Worm (Caenorhabditis elegans) whole organism, L4 larva: ENCODE data around the gene C38C6.3.

ENCODE experiments used
- F44E2.7 ChIP-seq: fragments of 200-800 bp; sonication (Bioruptor generic); IDR thresholded peaks from 2 replicates; pipeline ENCODE4 v2.1.2; 2022; ENCODE audit warnings: missing genetic modification characterization, missing compliant biosample characterization
- F49E8.2 ChIP-seq: sonication (generic microtip); optimal IDR thresholded peaks from 2 replicates; lab custom pipeline; 2016; ENCODE audit warnings: missing compliant biosample characterization, mild to moderate bottlenecking, missing genetic modification characterization, borderline replicate concordance
- Y5F2A.4 ChIP-seq: fragments of 200-800 bp; sonication (Bioruptor generic); optimal IDR thresholded peaks from 2 replicates; lab custom pipeline; 2018; ENCODE audit warnings: mild to moderate bottlenecking, missing genetic modification characterization, missing compliant biosample characterization
- Y75B8A.6 ChIP-seq: fragments of 200-800 bp; sonication (Bioruptor generic); IDR thresholded peaks from 2 replicates; pipeline ENCODE4 v1.3.6; 2022; ENCODE audit warnings: missing genetic modification reagents, missing genetic modification characterization, missing compliant biosample characterization
- aha-1 ChIP-seq: fragments of 150-350 bp; peaks from one replicate; lab custom pipeline; 2014; ENCODE audit warnings: missing biosample characterization, missing genetic modification characterization
- ama-1 ChIP-seq: fragments of 150-350 bp; optimal IDR thresholded peaks from 2 replicates; lab custom pipeline; 2014; ENCODE audit warnings: inconsistent platforms, mixed read lengths
- ceh-28 ChIP-seq: fragments of 150-350 bp; optimal IDR thresholded peaks from 2 replicates; lab custom pipeline; 2014; ENCODE audit warnings: missing biosample characterization, missing genetic modification reagents, missing genetic modification characterization
- ceh-44 ChIP-seq: fragments of 200-800 bp; sonication (Bioruptor generic); IDR thresholded peaks from 2 replicates; pipeline ENCODE4 v1.3.6; 2022; ENCODE audit warnings: missing genetic modification reagents, missing genetic modification characterization, missing compliant biosample characterization
- ces-1 ChIP-seq: fragments of 150-350 bp; sonication (generic microtip); optimal IDR thresholded peaks from 4 replicates; lab custom pipeline; 2014; ENCODE audit warnings: missing biosample characterization, missing genetic modification reagents, missing genetic modification characterization
- daf-16 ChIP-seq, 3 experiments: sonication (generic microtip); optimal IDR thresholded peaks; 2 replicates each; lab custom pipeline; 2016 to 2017; ENCODE audit warnings: missing genetic modification characterization in 3 of 3, missing genetic modification reagents in 3 of 3, mild to moderate bottlenecking in 2 of 3, missing compliant biosample characterization in 2 of 3, missing biosample characterization in 1 of 3, moderate library complexity in 1 of 3
- daf-19 ChIP-seq: fragments of 200-800 bp; sonication (Bioruptor generic); conservative IDR thresholded peaks from 2 replicates; pipeline ENCODE4 v1.3.6; 2022; ENCODE audit warnings: missing genetic modification characterization, missing compliant biosample characterization
- daf-8 ChIP-seq: fragments of 200-800 bp; sonication (Bioruptor generic); IDR thresholded peaks from 2 replicates; pipeline ENCODE4 v1.3.6; 2022; ENCODE audit warnings: missing genetic modification characterization, missing compliant biosample characterization
- dmd-6 ChIP-seq: fragments of 200-800 bp; sonication (Bioruptor generic); IDR thresholded peaks from 2 replicates; pipeline ENCODE4 v1.3.6; 2022; ENCODE audit warnings: missing genetic modification reagents, missing genetic modification characterization, missing compliant biosample characterization
- duxl-1 ChIP-seq: sonication (generic microtip); optimal IDR thresholded peaks from 2 replicates; lab custom pipeline; 2016; ENCODE audit warnings: mild to moderate bottlenecking, missing genetic modification characterization, moderate library complexity, missing compliant biosample characterization; ENCODE audit not compliant: poor library complexity
- egl-27 ChIP-seq: sonication (generic microtip); optimal IDR thresholded peaks from 3 replicates; lab custom pipeline; 2017; ENCODE audit warnings: missing biosample characterization, missing genetic modification reagents, missing genetic modification characterization
- fkh-10 ChIP-seq: fragments of 150-350 bp; optimal IDR thresholded peaks from 2 replicates; lab custom pipeline; 2014; ENCODE audit warnings: missing biosample characterization, missing genetic modification reagents, missing genetic modification characterization
- gei-8 ChIP-seq: fragments of 200-800 bp; sonication (Bioruptor generic); optimal IDR thresholded peaks from 2 replicates; lab custom pipeline; 2018; ENCODE audit warnings: mild to moderate bottlenecking, missing genetic modification characterization, missing compliant biosample characterization
- jun-1 ChIP-seq: fragments of 150-350 bp; optimal IDR thresholded peaks from 2 replicates; lab custom pipeline; 2014; ENCODE audit warnings: missing biosample characterization, missing genetic modification reagents, missing genetic modification characterization
- lin-15B ChIP-seq: fragments of 150-350 bp; sonication (generic microtip); optimal IDR thresholded peaks from 3 replicates; lab custom pipeline; 2014; ENCODE audit warnings: missing biosample characterization, missing genetic modification characterization
- lin-29 ChIP-seq: fragments of 200-800 bp; sonication (Bioruptor generic); IDR thresholded peaks from 2 replicates; pipeline ENCODE4 v1.3.6; 2022; ENCODE audit warnings: missing genetic modification reagents, missing genetic modification characterization, missing compliant biosample characterization
- lin-38 ChIP-seq: fragments of 200-800 bp; sonication (Bioruptor generic); IDR thresholded peaks from 2 replicates; pipeline ENCODE4 v1.3.6; 2022; ENCODE audit warnings: missing genetic modification reagents, missing genetic modification characterization, missing compliant biosample characterization
- lir-3 ChIP-seq: sonication (generic microtip); optimal IDR thresholded peaks from 2 replicates; lab custom pipeline; 2016; ENCODE audit warnings: mild to moderate bottlenecking, missing genetic modification characterization, missing compliant biosample characterization
- madf-9 ChIP-seq: fragments of 200-800 bp; sonication (Bioruptor generic); conservative IDR thresholded peaks from 2 replicates; pipeline ENCODE4 v1.3.6; 2022; ENCODE audit warnings: missing genetic modification reagents, missing genetic modification characterization, missing compliant biosample characterization
- mdl-1 ChIP-seq, 2 experiments: fragments of 150-350 bp in 1 of 2; sonication (generic microtip) in 1 of 2; optimal IDR thresholded peaks; 2 replicates each; lab custom pipeline; 2014 to 2017; ENCODE audit warnings: missing biosample characterization in 2 of 2, missing genetic modification characterization in 2 of 2
- mxl-2 ChIP-seq: fragments of 200-800 bp; sonication (Bioruptor generic); conservative IDR thresholded peaks from 2 replicates; pipeline ENCODE4 v1.3.6; 2022; ENCODE audit warnings: missing genetic modification reagents, missing genetic modification characterization, missing compliant biosample characterization
- mxl-3 ChIP-seq: fragments of 200-800 bp; sonication (Bioruptor generic); optimal IDR thresholded peaks from 2 replicates; lab custom pipeline; 2018; ENCODE audit warnings: mild to moderate bottlenecking, missing genetic modification characterization, missing compliant biosample characterization
- nhr-111 ChIP-seq: fragments of 200-800 bp; sonication (Bioruptor generic); optimal IDR thresholded peaks from 2 replicates; lab custom pipeline; 2018; ENCODE audit warnings: mild to moderate bottlenecking, missing genetic modification characterization, missing compliant biosample characterization
- nhr-25 ChIP-seq: sonication (generic microtip); optimal IDR thresholded peaks from 2 replicates; lab custom pipeline; 2017; ENCODE audit warnings: missing genetic modification characterization, mild to moderate bottlenecking, missing compliant biosample characterization, antibody characterized with exemption, moderate library complexity, borderline replicate concordance; ENCODE audit not compliant: insufficient read depth
- nhr-28 ChIP-seq: fragments of 150-350 bp; optimal IDR thresholded peaks from 2 replicates; lab custom pipeline; 2014; ENCODE audit warnings: missing biosample characterization, missing genetic modification characterization
- nhr-42 ChIP-seq: fragments of 200-800 bp; sonication (Bioruptor generic); IDR thresholded peaks from 2 replicates; pipeline ENCODE4 v1.3.6; 2022; ENCODE audit warnings: missing genetic modification characterization, missing compliant biosample characterization
- nhr-48 ChIP-seq: sonication (generic microtip); optimal IDR thresholded peaks from 2 replicates; lab custom pipeline; 2016; ENCODE audit warnings: mild to moderate bottlenecking, missing genetic modification characterization, missing compliant biosample characterization
- nhr-6 ChIP-seq: fragments of 150-350 bp; optimal IDR thresholded peaks from 2 replicates; lab custom pipeline; 2014; ENCODE audit warnings: missing biosample characterization, missing genetic modification characterization
- nhr-76 ChIP-seq: fragments of 150-350 bp; optimal IDR thresholded peaks from 2 replicates; lab custom pipeline; 2014; ENCODE audit warnings: missing biosample characterization, missing genetic modification characterization
- nhr-77 ChIP-seq: fragments of 150-350 bp; optimal IDR thresholded peaks from 2 replicates; lab custom pipeline; 2014; ENCODE audit warnings: missing biosample characterization, missing genetic modification characterization
- pha-4 ChIP-seq, 2 experiments: fragments of 150-350 bp in 1 of 2; fragments of 200-800 bp in 1 of 2; sonication (Bioruptor generic) in 1 of 2; IDR thresholded peaks in 1 of 2; optimal IDR thresholded peaks in 1 of 2; 2 replicates each; pipeline versions ENCODE4 v1.3.6 to Lab custom; 2014 to 2022; ENCODE audit warnings: missing genetic modification characterization in 2 of 2, missing genetic modification reagents in 2 of 2, missing biosample characterization in 1 of 2, missing compliant biosample characterization in 1 of 2
- php-3 ChIP-seq: fragments of 200-800 bp; sonication (Bioruptor generic); IDR thresholded peaks from 2 replicates; pipeline ENCODE4 v1.3.6; 2022; ENCODE audit warnings: missing genetic modification reagents, missing genetic modification characterization, missing compliant biosample characterization
- saeg-2 ChIP-seq: fragments of 200-800 bp; sonication (Bioruptor generic); IDR thresholded peaks from 2 replicates; pipeline ENCODE4 v1.3.6; 2022; ENCODE audit warnings: missing genetic modification reagents, missing genetic modification characterization, missing compliant biosample characterization
- sdz-12 ChIP-seq: fragments of 200-800 bp; sonication (Bioruptor generic); optimal IDR thresholded peaks from 2 replicates; lab custom pipeline; 2018; ENCODE audit warnings: mild to moderate bottlenecking, missing genetic modification characterization, missing compliant biosample characterization
- set-16 ChIP-seq: fragments of 200-800 bp; sonication (Bioruptor generic); IDR thresholded peaks from 2 replicates; pipeline ENCODE4 v1.3.6; 2022; ENCODE audit warnings: missing genetic modification reagents, missing genetic modification characterization, missing compliant biosample characterization
- snpc-1.2 ChIP-seq: fragments of 200-800 bp; sonication (Bioruptor generic); IDR thresholded peaks from 2 replicates; pipeline ENCODE4 v1.3.6; 2022; ENCODE audit warnings: missing genetic modification reagents, missing genetic modification characterization, missing compliant biosample characterization
- spr-3 ChIP-seq: fragments of 200-800 bp; sonication (Bioruptor generic); optimal IDR thresholded peaks from 2 replicates; lab custom pipeline; 2018; ENCODE audit warnings: mild to moderate bottlenecking, missing genetic modification characterization, missing compliant biosample characterization
- unc-39 ChIP-seq: sonication (generic microtip); optimal IDR thresholded peaks from 2 replicates; lab custom pipeline; 2017; ENCODE audit warnings: missing biosample characterization, missing genetic modification characterization
- unc-62 ChIP-seq, 3 experiments: fragments of 150-350 bp in 1 of 3; sonication (generic microtip); optimal IDR thresholded peaks in 2 of 3; peaks in 1 of 3; 1 replicate in 1 of 3; 2 replicates in 2 of 3; lab custom pipeline; 2014 to 2017; ENCODE audit warnings: missing biosample characterization in 3 of 3, missing genetic modification characterization in 3 of 3, missing genetic modification reagents in 3 of 3, missing genotype in 1 of 3
- vab-7 ChIP-seq: fragments of 200-800 bp; sonication (Bioruptor generic); IDR thresholded peaks from 2 replicates; pipeline ENCODE4 v1.3.6; 2022; ENCODE audit warnings: missing genetic modification reagents, missing genetic modification characterization, missing compliant biosample characterization
- zfp-2 ChIP-seq: sonication (generic microtip); optimal IDR thresholded peaks from 2 replicates; lab custom pipeline; 2016; ENCODE audit warnings: mild to moderate bottlenecking, missing genetic modification characterization, missing compliant biosample characterization
- ztf-11 ChIP-seq: fragments of 150-350 bp; optimal IDR thresholded peaks from 2 replicates; lab custom pipeline; 2014; ENCODE audit warnings: missing biosample characterization, missing genetic modification characterization

Gene C38C6.3

ce11 chrII:14604261-14604660 is 28.7 kb upstream of the C38C6.3 start:
- no peak for TF ChIP-seq nhr-76 (tag; lab: Kevin White, UChicago)
- TF ChIP-seq Y75B8A.6 = 0 out of 2 replicates have a peak, but pooled peaks have one; percentile 39
- no peak for TF ChIP-seq spr-3 (GFP tag; lab: Kevin White, UChicago)
- 0 out of 2 replicates have a peak, but pooled peaks have one; percentile 9 for TF ChIP-seq snpc-1.2 (GFP tag; lab: Robert Waterston, UW)
- peak; percentile 35; the same call in 1 of the 2 replicates for TF ChIP-seq dmd-6 (GFP tag; lab: Robert Waterston, UW)
- peak; percentile 52; the same call in 1 of the 2 replicates for TF ChIP-seq php-3 (GFP tag; lab: Robert Waterston, UW)
- TF ChIP-seq nhr-42 (GFP tag; lab: Robert Waterston, UW) = 0 out of 2 replicates have a peak, but pooled peaks have one; percentile 4
- TF ChIP-seq daf-16 (GFP tag; optimal IDR thresholded peaks at IDR 0.05; lab: Kevin White, UChicago) = no peak
- TF ChIP-seq daf-16 (tag; optimal IDR thresholded peaks at IDR 0.05; lab: Kevin White, UChicago) = peak; percentile 50
- 0 out of 2 replicates have a peak, but pooled peaks have one; percentile 36 for TF ChIP-seq mxl-2 (GFP tag; lab: Robert Waterston, UW)
- TF ChIP-seq ama-1 (lab: Kevin White, UChicago) = peak; percentile 59
- TF ChIP-seq duxl-1 (tag; lab: Kevin White, UChicago) = no peak

- 0 out of 2 replicates have a peak, but pooled peaks have one; percentile 31 for TF ChIP-seq madf-9
- no peak for TF ChIP-seq nhr-76 (tag; lab: Kevin White, UChicago)
- no peak for TF ChIP-seq set-16 (GFP tag; lab: Robert Waterston, UW)
- TF ChIP-seq lin-38 (GFP tag; lab: Robert Waterston, UW) = no peak
- no peak for TF ChIP-seq ceh-28 (tag; lab: Kevin White, UChicago)
- no peak for TF ChIP-seq pha-4 (GFP tag; IDR thresholded peaks at IDR 0.05; lab: Robert Waterston, UW)
- TF ChIP-seq pha-4 (tag; optimal IDR thresholded peaks at IDR 0.05; lab: Kevin White, UChicago) = no peak
- TF ChIP-seq F49E8.2 (tag; lab: Kevin White, UChicago) = no peak
- TF ChIP-seq duxl-1 (tag; lab: Kevin White, UChicago) = peak; percentile 33
- TF ChIP-seq nhr-6 (tag; lab: Kevin White, UChicago) = no peak
- no peak for TF ChIP-seq vab-7 (GFP tag; lab: Robert Waterston, UW)
- TF ChIP-seq daf-8 = no peak
- peak in 1 of 2 experiments; percentile 47 for TF ChIP-seq unc-62 (GFP tag; optimal IDR thresholded peaks at IDR 0.05 in 1 of 2; lab: Kevin White, UChicago)
- no peak for TF ChIP-seq unc-62 (tag; optimal IDR thresholded peaks at IDR 0.05; lab: Kevin White, UChicago)
- TF ChIP-seq ces-1 (GFP tag; lab: Kevin White, UChicago) = no peak
- TF ChIP-seq nhr-48 (tag; lab: Kevin White, UChicago) = no peak
- TF ChIP-seq jun-1 (tag; lab: Kevin White, UChicago) = no peak
- TF ChIP-seq ama-1 (lab: Kevin White, UChicago) = no peak
- TF ChIP-seq lin-29 = no peak
- no peak for TF ChIP-seq gei-8 (GFP tag; lab: Kevin White, UChicago)
- TF ChIP-seq unc-39 (tag; lab: Kevin White, UChicago) = no peak
- no peak for TF ChIP-seq egl-27
- TF ChIP-seq zfp-2 (tag; lab: Kevin White, UChicago) = no peak
- TF ChIP-seq ztf-11 = no peak
- no peak for TF ChIP-seq daf-19 (GFP tag; lab: Robert Waterston, UW)
- no peak; the same call in 1 of the 2 replicates for TF ChIP-seq nhr-42 (GFP tag; lab: Robert Waterston, UW)
- TF ChIP-seq aha-1 (tag; lab: Kevin White, UChicago) = peak; percentile 97
- TF ChIP-seq lin-15B (tag; lab: Kevin White, UChicago) = no peak
- no peak for TF ChIP-seq nhr-25
- no peak for TF ChIP-seq php-3 (GFP tag; lab: Robert Waterston, UW)
- no peak for TF ChIP-seq ceh-44 (GFP tag; lab: Robert Waterston, UW)
- TF ChIP-seq lir-3 (tag; lab: Kevin White, UChicago) = no peak
- TF ChIP-seq nhr-77 (tag; lab: Kevin White, UChicago) = no peak
- TF ChIP-seq mdl-1 (tag; optimal IDR thresholded peaks at IDR 0.05; lab: Kevin White, UChicago) = no peak
- TF ChIP-seq fkh-10 (GFP tag; lab: Kevin White, UChicago) = no peak
- no peak for TF ChIP-seq F44E2.7 (GFP tag; lab: Robert Waterston, UW)
- TF ChIP-seq Y75B8A.6 = no peak
- no peak for TF ChIP-seq saeg-2 (GFP tag; lab: Robert Waterston, UW)
- no peak for TF ChIP-seq nhr-28 (tag; lab: Kevin White, UChicago)
- no peak for TF ChIP-seq nhr-111 (GFP tag; lab: Kevin White, UChicago)
- TF ChIP-seq mxl-3 (GFP tag; lab: Kevin White, UChicago) = no peak
- TF ChIP-seq sdz-12 = peak; percentile 44
- peak; percentile 10 for TF ChIP-seq Y5F2A.4
Measured at ce11 chrII:14605026-14605425, 27.9 kb upstream of the C38C6.3 start.
